5 worm cellular contexts compared by ENCODE assay signal in the genomic region with DNA sequence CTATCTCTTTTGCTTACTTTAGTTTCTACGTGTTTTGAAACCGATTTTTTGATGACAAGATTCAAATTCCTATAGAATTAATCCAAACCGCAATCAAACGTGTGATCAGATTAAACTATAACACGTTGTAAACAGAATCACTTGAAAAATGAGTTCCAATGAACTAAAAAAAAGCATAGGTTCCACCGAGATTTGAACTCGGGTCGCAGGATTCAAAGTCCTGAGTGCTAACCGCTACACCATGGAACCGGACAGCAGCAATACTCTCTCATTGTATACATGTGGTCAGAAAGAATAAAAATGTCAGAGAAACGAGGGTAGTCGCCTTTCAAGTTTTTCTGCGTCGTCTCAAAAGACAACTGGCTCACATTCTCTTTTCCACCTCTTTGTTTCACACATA.
A peak's percentile ranks its signal among the peaks of the same experiment; 100 is the strongest.
TF ChIP-seq lines count a peak whose summit lies in the region.

No protein-coding gene starts in this region.

TF ChIP-seq in whole organism, L1 larva, 84 proteins besides CTCF, POLR2A, EP300 and RAD21 (continues in another document):
- TF ChIP-seq elt-3 (tag; optimal IDR thresholded peaks at IDR 0.05; lab: Kevin White, UChicago), result peak in 1 of 6 experiments; percentile 23
- no peak for TF ChIP-seq snpc-4 (tag; optimal IDR thresholded peaks at IDR 0.05; lab: Kevin White, UChicago)
- peak; percentile 73 for TF ChIP-seq nhr-19 (GFP tag; conservative IDR thresholded peaks at IDR 0.05; lab: Robert Waterston, UW)
- TF ChIP-seq efl-1 (optimal IDR thresholded peaks at IDR 0.05; lab: Kevin White, UChicago), result peak; percentile 20 to 34
- no peak for TF ChIP-seq efl-1 (GFP tag; optimal IDR thresholded peaks at IDR 0.05 in 1 of 2; lab: Kevin White, UChicago)
- peak; percentile 70 for TF ChIP-seq lir-3 (tag; optimal IDR thresholded peaks at IDR 0.05; lab: Kevin White, UChicago; ENCODE audit: poor library complexity)
- peak; percentile 10 for TF ChIP-seq lin-39 (tag; optimal IDR thresholded peaks at IDR 0.05; lab: Kevin White, UChicago)
- TF ChIP-seq lin-14 (GFP tag; optimal IDR thresholded peaks at IDR 0.05; lab: Kevin White, UChicago), result peak; percentile 63
- TF ChIP-seq ceh-8 (GFP tag; optimal IDR thresholded peaks at IDR 0.05; lab: Kevin White, UChicago), result peak; percentile 46
- no peak for TF ChIP-seq mab-9 (GFP tag; IDR thresholded peaks at IDR 0.05; lab: Robert Waterston, UW)
- peak; percentile 29 to 60 for TF ChIP-seq lsy-2 (tag; optimal IDR thresholded peaks at IDR 0.05; lab: Kevin White, UChicago)
- peak in 1 of 2 experiments; percentile 10 for TF ChIP-seq mdl-1 (tag; optimal IDR thresholded peaks at IDR 0.05; lab: Kevin White, UChicago)
- TF ChIP-seq nhr-90 (tag; optimal IDR thresholded peaks at IDR 0.05; lab: Kevin White, UChicago; ENCODE audit: poor library complexity), result peak; percentile 7
- peak; percentile 60 for TF ChIP-seq dsc-1 (tag; optimal IDR thresholded peaks at IDR 0.05; lab: Kevin White, UChicago)
- TF ChIP-seq jun-1 (tag; optimal IDR thresholded peaks at IDR 0.05; lab: Kevin White, UChicago), result no peak
- TF ChIP-seq fos-1 (tag; optimal IDR thresholded peaks at IDR 0.05; lab: Kevin White, UChicago), result peak; percentile 59

TF ChIP-seq in whole organism, L3 larva, 47 proteins besides CTCF, POLR2A, EP300 and RAD21 (continues in another document):
- TF ChIP-seq pqm-1 (tag; optimal IDR thresholded peaks at IDR 0.05; lab: Kevin White, UChicago) (no peak), ceh-28 (tag; optimal IDR thresholded peaks at IDR 0.05; lab: Kevin White, UChicago) (no peak), nhr-76 (tag; optimal IDR thresholded peaks at IDR 0.05; lab: Kevin White, UChicago) (no peak), ceh-82 (tag; optimal IDR thresholded peaks at IDR 0.05; lab: Kevin White, UChicago) (peak; percentile 50), unc-39 (tag; optimal IDR thresholded peaks at IDR 0.05; lab: Kevin White, UChicago) (no peak), nhr-11 (tag; optimal IDR thresholded peaks at IDR 0.05; lab: Kevin White, UChicago) (no peak), pha-4 (tag; optimal IDR thresholded peaks at IDR 0.05; lab: Kevin White, UChicago) (peak; percentile 6), fkh-10 (GFP tag; optimal IDR thresholded peaks at IDR 0.05; lab: Kevin White, UChicago) (no peak), hmg-11 (tag; optimal IDR thresholded peaks at IDR 0.05; lab: Kevin White, UChicago) (peak; percentile 75), nhr-43 (tag; optimal IDR thresholded peaks at IDR 0.05; lab: Kevin White, UChicago; ENCODE audit: poor library complexity, severe bottlenecking) (peak; percentile 70), aly-2 (tag; optimal IDR thresholded peaks at IDR 0.05; lab: Kevin White, UChicago) (no peak), nhr-12 (tag; optimal IDR thresholded peaks at IDR 0.05; lab: Kevin White, UChicago) (no peak), elt-1 (tag; optimal IDR thresholded peaks at IDR 0.05; lab: Kevin White, UChicago) (peak; percentile 43), mml-1 (tag; optimal IDR thresholded peaks at IDR 0.05; lab: Kevin White, UChicago) (no peak), ztf-4 (tag; optimal IDR thresholded peaks at IDR 0.05; lab: Kevin White, UChicago) (peak; percentile 10), ztf-11 (tag; optimal IDR thresholded peaks at IDR 0.05; lab: Kevin White, UChicago) (no peak), ceh-9 (tag; optimal IDR thresholded peaks at IDR 0.05; lab: Kevin White, UChicago) (no peak), nhr-25 (tag; optimal IDR thresholded peaks at IDR 0.05; lab: Kevin White, UChicago) (peak; percentile 49)

TF ChIP-seq in whole organism, early embryonic, 17 proteins besides CTCF, POLR2A, EP300 and RAD21:
- TF ChIP-seq tbx-11 (GFP tag; IDR thresholded peaks at IDR 0.05; lab: Robert Waterston, UW) (0 out of 2 replicates have a peak, but pooled peaks have one; percentile 7), B0310.2 (tag; optimal IDR thresholded peaks at IDR 0.05; lab: Kevin White, UChicago) (no peak), ets-7 (tag; optimal IDR thresholded peaks at IDR 0.05; lab: Kevin White, UChicago) (peak; percentile 9), ama-1 (optimal IDR thresholded peaks at IDR 0.05; lab: Kevin White, UChicago) (no peak), hnd-1 (tag; optimal IDR thresholded peaks at IDR 0.05; lab: Kevin White, UChicago) (peak; percentile 44), hmg-4 (GFP tag; optimal IDR thresholded peaks at IDR 0.05; lab: Kevin White, UChicago) (peak; percentile 40), pes-1 (GFP tag; IDR thresholded peaks at IDR 0.05; lab: Robert Waterston, UW) (peak; percentile 85), sea-1 (GFP tag; conservative IDR thresholded peaks at IDR 0.05; lab: Robert Waterston, UW) (peak; percentile 67; the same call in 1 of the 2 replicates), F13C5.2 (tag; optimal IDR thresholded peaks at IDR 0.05; lab: Kevin White, UChicago) (peak; percentile 19), hmbx-1 (tag; optimal IDR thresholded peaks at IDR 0.05; lab: Kevin White, UChicago) (no peak), tra-4 (tag; optimal IDR thresholded peaks at IDR 0.05; lab: Kevin White, UChicago) (no peak), flt-1 (GFP tag; IDR thresholded peaks at IDR 0.05; lab: Robert Waterston, UW) (peak; percentile 74), tbx-37 (GFP tag; conservative IDR thresholded peaks at IDR 0.05; lab: Robert Waterston, UW) (peak; percentile 66), ceh-36 (tag; optimal IDR thresholded peaks at IDR 0.05; lab: Kevin White, UChicago) (peak; percentile 40), scrt-1 (GFP tag; IDR thresholded peaks at IDR 0.05; lab: Robert Waterston, UW) (peak; percentile 64)

TF ChIP-seq in whole organism, midembryonic, 9 proteins besides CTCF, POLR2A, EP300 and RAD21:
- TF ChIP-seq cog-1 (tag; optimal IDR thresholded peaks at IDR 0.05; lab: Kevin White, UChicago) (no peak), ztf-23 (GFP tag; IDR thresholded peaks at IDR 0.05; lab: Robert Waterston, UW) (peak; percentile 76), med-1 (GFP tag; optimal IDR thresholded peaks at IDR 0.05; lab: Kevin White, UChicago; ENCODE audit: insufficient read depth) (peak; percentile 13), ref-1 (GFP tag; conservative IDR thresholded peaks at IDR 0.05; lab: Robert Waterston, UW) (no peak), T22C8.4 (GFP tag; IDR thresholded peaks at IDR 0.05; lab: Robert Waterston, UW) (peak; percentile 53), klf-2 (GFP tag; conservative IDR thresholded peaks at IDR 0.05; lab: Robert Waterston, UW) (peak; percentile 67), tab-1 (GFP tag; IDR thresholded peaks at IDR 0.05; lab: Robert Waterston, UW) (no peak; the same call in 1 of the 2 replicates), ztf-29 (GFP tag; IDR thresholded peaks at IDR 0.05; lab: Robert Waterston, UW) (0 out of 2 replicates have a peak, but pooled peaks have one; percentile 24), flt-1 (GFP tag; IDR thresholded peaks at IDR 0.05; lab: Robert Waterston, UW) (peak; percentile 81)

TF ChIP-seq in whole organism, young adult, 124 proteins besides CTCF, POLR2A, EP300 and RAD21 (continues in another document):
- TF ChIP-seq him-1 (tag; optimal IDR thresholded peaks at IDR 0.05; lab: Kevin White, UChicago) (peak; percentile 5), atf-7 (tag; optimal IDR thresholded peaks at IDR 0.05; lab: Kevin White, UChicago) (peak; percentile 57), ceh-58 (GFP tag; IDR thresholded peaks at IDR 0.05; lab: Robert Waterston, UW) (no peak), attf-3 (GFP tag; conservative IDR thresholded peaks at IDR 0.05; lab: Robert Waterston, UW) (no peak), pbrm-1 (GFP tag; IDR thresholded peaks at IDR 0.05; lab: Robert Waterston, UW) (peak; percentile 64), F55B11.4 (tag; optimal IDR thresholded peaks at IDR 0.05; lab: Kevin White, UChicago; ENCODE audit: borderline replicate concordance, insufficient read depth) (no peak), lin-54 (GFP tag; optimal IDR thresholded peaks at IDR 0.05; lab: Kevin White, UChicago) (peak; percentile 46), hlh-12 (tag; optimal IDR thresholded peaks at IDR 0.05; lab: Kevin White, UChicago) (peak; percentile 16), attf-5 (GFP tag; optimal IDR thresholded peaks at IDR 0.05; lab: Kevin White, UChicago) (peak; percentile 42), nhr-80 (tag; optimal IDR thresholded peaks at IDR 0.05; lab: Kevin White, UChicago) (peak; percentile 51), lin-35 (GFP tag; optimal IDR thresholded peaks at IDR 0.05; lab: Kevin White, UChicago) (peak in 1 of 3 experiments; percentile 68), unc-62 (GFP tag; optimal IDR thresholded peaks at IDR 0.05; lab: Kevin White, UChicago) (no peak), tbp1 (GFP tag; optimal IDR thresholded peaks at IDR 0.05; lab: Kevin White, UChicago) (peak; percentile 92), rec-8 (tag; optimal IDR thresholded peaks at IDR 0.05; lab: Kevin White, UChicago) (peak; percentile 62 to 77), snpc-4 (GFP tag; optimal IDR thresholded peaks at IDR 0.05; lab: Kevin White, UChicago) (peak; percentile 32), snpc-4 (tag; optimal IDR thresholded peaks at IDR 0.05; lab: Kevin White, UChicago) (peak in 3 of 4 experiments; percentile 33 to 77 (median 46)), let-526 (GFP tag; IDR thresholded peaks at IDR 0.05; lab: Robert Waterston, UW) (peak; percentile 70; the same call in 1 of the 2 replicates), ets-4 (GFP tag; optimal IDR thresholded peaks at IDR 0.05; lab: Kevin White, UChicago) (peak; percentile 85), ztf-26 (tag; optimal IDR thresholded peaks at IDR 0.05; lab: Kevin White, UChicago) (peak; percentile 45), xnd-1 (tag; optimal IDR thresholded peaks at IDR 0.05; lab: Kevin White, UChicago) (no peak), madf-10 (tag; optimal IDR thresholded peaks at IDR 0.05; lab: Kevin White, UChicago) (peak; percentile 83), K12H6.12 (tag; optimal IDR thresholded peaks at IDR 0.05; lab: Kevin White, UChicago) (peak; percentile 14), T07F8.4 (tag; optimal IDR thresholded peaks at IDR 0.05; lab: Kevin White, UChicago) (peak; percentile 71), B0035.1 (tag; optimal IDR thresholded peaks at IDR 0.05; lab: Kevin White, UChicago) (peak; percentile 36), snpc-1.3 (tag; optimal IDR thresholded peaks at IDR 0.05; lab: Kevin White, UChicago; ENCODE audit: insufficient read depth) (peak; percentile 72), madf-8 (GFP tag; conservative IDR thresholded peaks at IDR 0.05; lab: Robert Waterston, UW) (no peak), Y53G8AR.9 (GFP tag; conservative IDR thresholded peaks at IDR 0.05; lab: Robert Waterston, UW) (no peak; the same call in 1 of the 2 replicates), F23B12.7 (tag; optimal IDR thresholded peaks at IDR 0.05; lab: Kevin White, UChicago; ENCODE audit: insufficient read depth) (no peak), F10E7.11 (tag; optimal IDR thresholded peaks at IDR 0.05; lab: Kevin White, UChicago) (no peak), lsl-1 (GFP tag; optimal IDR thresholded peaks at IDR 0.05; lab: Kevin White, UChicago) (no peak), hmg-1.2 (GFP tag; IDR thresholded peaks at IDR 0.05; lab: Robert Waterston, UW) (peak; percentile 75), Y79H2A.3 (GFP tag; conservative IDR thresholded peaks at IDR 0.05; lab: Robert Waterston, UW) (no peak), sea-2 (GFP tag; IDR thresholded peaks at IDR 0.05; lab: Robert Waterston, UW) (no peak), nhr-179 (tag; optimal IDR thresholded peaks at IDR 0.05; lab: Kevin White, UChicago) (no peak)
